Worm (Caenorhabditis elegans) whole organism, L1 larva: ENCODE measurements around the gene ttr-59.

Experiments
- F16B12.6 ChIP-seq: fragments of 150-350 bp; optimal IDR thresholded peaks from 2 replicates; lab custom pipeline; 2014; ENCODE audit warnings: missing biosample characterization, missing genetic modification characterization
- aly-2 ChIP-seq: fragments of 150-350 bp; optimal IDR thresholded peaks from 2 replicates; lab custom pipeline; 2014; ENCODE audit warnings: missing biosample characterization, missing genetic modification characterization
- blmp-1 ChIP-seq: fragments of 150-350 bp; optimal IDR thresholded peaks from 2 replicates; lab custom pipeline; 2014; ENCODE audit warnings: missing biosample characterization, missing genetic modification characterization
- ceh-63 ChIP-seq: fragments of 200-800 bp; sonication (Bioruptor generic); optimal IDR thresholded peaks from 2 replicates; lab custom pipeline; 2018; ENCODE audit warnings: mild to moderate bottlenecking, missing genetic modification characterization, missing compliant biosample characterization
- ceh-82 ChIP-seq, 3 experiments: fragments of 150-350 bp in 1 of 3; sonication (generic microtip) in 2 of 3; optimal IDR thresholded peaks; 2 replicates each; lab custom pipeline; 2014 to 2017; ENCODE audit warnings: missing biosample characterization in 3 of 3, missing genetic modification characterization in 3 of 3
- ceh-90 ChIP-seq: sonication (generic microtip); optimal IDR thresholded peaks from 2 replicates; lab custom pipeline; 2016; ENCODE audit warnings: missing genetic modification characterization, missing compliant biosample characterization
- ces-1 ChIP-seq: fragments of 150-350 bp; optimal IDR thresholded peaks from 2 replicates; lab custom pipeline; 2014; ENCODE audit warnings: missing biosample characterization, missing genetic modification reagents, missing genetic modification characterization
- dpl-1 ChIP-seq, 3 experiments: fragments of 150-350 bp in 2 of 3; sonication (generic microtip) in 1 of 3; optimal IDR thresholded peaks; 2 replicates each; lab custom pipeline; 2014 to 2017; ENCODE audit warnings: missing biosample characterization in 3 of 3, missing genetic modification characterization in 3 of 3, missing genetic modification reagents in 3 of 3
- efl-1 ChIP-seq, 4 experiments: fragments of 150-350 bp; optimal IDR thresholded peaks in 3 of 4; peaks in 1 of 4; 1 replicate in 1 of 4; 2 replicates in 3 of 4; lab custom pipeline; 2014; ENCODE audit warnings: missing biosample characterization in 2 of 4, missing genetic modification characterization in 2 of 4, missing genetic modification reagents in 2 of 4
- elt-2 ChIP-seq: sonication (generic microtip); optimal IDR thresholded peaks from 2 replicates; lab custom pipeline; 2016; ENCODE audit warnings: missing genetic modification characterization, mild to moderate bottlenecking, inconsistent platforms, missing compliant biosample characterization, missing genetic modification reagents
- ets-5 ChIP-seq: fragments of 200-800 bp; sonication (Bioruptor generic); IDR thresholded peaks from 2 replicates; pipeline ENCODE4 v1.3.6; 2022; ENCODE audit warnings: missing genetic modification characterization, missing compliant biosample characterization
- fkh-4 ChIP-seq: sonication (generic microtip); optimal IDR thresholded peaks from 2 replicates; lab custom pipeline; 2016; ENCODE audit warnings: missing compliant biosample characterization, missing genetic modification characterization, borderline replicate concordance
- fkh-8 ChIP-seq: sonication (generic microtip); optimal IDR thresholded peaks from 2 replicates; lab custom pipeline; 2016; ENCODE audit warnings: mild to moderate bottlenecking, missing genetic modification characterization, missing compliant biosample characterization
- fos-1 ChIP-seq: fragments of 150-350 bp; optimal IDR thresholded peaks from 2 replicates; lab custom pipeline; 2014; ENCODE audit warnings: missing biosample characterization, missing genetic modification characterization
- hlh-17 ChIP-seq: fragments of 200-800 bp; sonication (Bioruptor generic); optimal IDR thresholded peaks from 2 replicates; lab custom pipeline; 2018; ENCODE audit warnings: missing genetic modification characterization, mild to moderate bottlenecking, missing compliant biosample characterization, moderate library complexity, borderline replicate concordance
- irx-1 ChIP-seq: sonication (generic microtip); optimal IDR thresholded peaks from 2 replicates; lab custom pipeline; 2016; ENCODE audit warnings: missing genetic modification characterization, missing compliant biosample characterization
- isw-1 ChIP-seq: fragments of 200-800 bp; sonication (Bioruptor generic); IDR thresholded peaks from 2 replicates; pipeline ENCODE4 v1.3.6; 2022; ENCODE audit warnings: missing genetic modification characterization, missing compliant biosample characterization
- lin-14 ChIP-seq: fragments of 200-800 bp; sonication (Bioruptor generic); optimal IDR thresholded peaks from 2 replicates; lab custom pipeline; 2018; ENCODE audit warnings: mild to moderate bottlenecking, missing genetic modification characterization, moderate library complexity, missing compliant biosample characterization
- lin-35 ChIP-seq, 2 experiments: fragments of 150-350 bp; optimal IDR thresholded peaks; 2 replicates each; lab custom pipeline; 2014; ENCODE audit warnings: missing biosample characterization in 2 of 2, missing genetic modification characterization in 2 of 2, missing genetic modification reagents in 2 of 2
- mef-2 ChIP-seq: fragments of 150-350 bp; optimal IDR thresholded peaks from 2 replicates; lab custom pipeline; 2014; ENCODE audit warnings: missing biosample characterization, missing genetic modification characterization
- nhr-19 ChIP-seq: fragments of 200-800 bp; sonication (Bioruptor generic); conservative IDR thresholded peaks from 2 replicates; pipeline ENCODE4 v1.3.6; 2022; ENCODE audit warnings: missing genetic modification characterization, missing compliant biosample characterization
- nhr-20 ChIP-seq: sonication (generic microtip); optimal IDR thresholded peaks from 2 replicates; lab custom pipeline; 2016; ENCODE audit warnings: mild to moderate bottlenecking, missing genetic modification characterization, missing compliant biosample characterization
- nhr-47 ChIP-seq: sonication (generic microtip); optimal IDR thresholded peaks from 2 replicates; lab custom pipeline; 2016; ENCODE audit warnings: mild to moderate bottlenecking, missing genetic modification characterization, moderate library complexity, missing compliant biosample characterization
- nhr-71 ChIP-seq: sonication (generic microtip); optimal IDR thresholded peaks from 2 replicates; lab custom pipeline; 2016; ENCODE audit warnings: mild to moderate bottlenecking, missing genetic modification characterization, moderate library complexity, missing compliant biosample characterization
- nhr-84 ChIP-seq: sonication (generic microtip); optimal IDR thresholded peaks from 2 replicates; lab custom pipeline; 2017; ENCODE audit warnings: missing biosample characterization, missing genetic modification characterization
- nhr-85 ChIP-seq: sonication (generic microtip); peaks from one replicate; lab custom pipeline; 2016; ENCODE audit warnings: missing genetic modification characterization, inconsistent platforms, missing compliant biosample characterization
- nhr-90 ChIP-seq: sonication (generic microtip); optimal IDR thresholded peaks from 2 replicates; lab custom pipeline; 2016; ENCODE audit warnings: mild to moderate bottlenecking, missing genetic modification characterization, missing compliant biosample characterization; ENCODE audit not compliant: poor library complexity
- pag-3 ChIP-seq: sonication (generic microtip); optimal IDR thresholded peaks from 2 replicates; lab custom pipeline; 2017; ENCODE audit warnings: missing genetic modification characterization, mild to moderate bottlenecking, missing compliant biosample characterization, antibody characterized with exemption, borderline replicate concordance; ENCODE audit not compliant: insufficient read depth
- rnt-1 ChIP-seq: sonication (generic microtip); optimal IDR thresholded peaks from 2 replicates; lab custom pipeline; 2016; ENCODE audit warnings: mild to moderate bottlenecking, missing genetic modification characterization, moderate library complexity, missing compliant biosample characterization
- sptf-1 ChIP-seq: fragments of 150-350 bp; optimal IDR thresholded peaks from 2 replicates; lab custom pipeline; 2014; ENCODE audit warnings: missing biosample characterization, missing genetic modification characterization
- swsn-7 ChIP-seq: sonication (generic microtip); optimal IDR thresholded peaks from 2 replicates; lab custom pipeline; 2016; ENCODE audit warnings: missing genetic modification characterization, missing compliant biosample characterization
- tbx-2 ChIP-seq: sonication (generic microtip); optimal IDR thresholded peaks from 2 replicates; lab custom pipeline; 2016; ENCODE audit warnings: missing genetic modification characterization, missing compliant biosample characterization
- tlp-1 ChIP-seq: fragments of 150-350 bp; optimal IDR thresholded peaks from 2 replicates; lab custom pipeline; 2014; ENCODE audit warnings: missing biosample characterization, missing genetic modification characterization
- unc-86 ChIP-seq: sonication (generic microtip); optimal IDR thresholded peaks from 2 replicates; lab custom pipeline; 2016; ENCODE audit warnings: missing genetic modification characterization, missing compliant biosample characterization
- ztf-4 ChIP-seq: fragments of 150-350 bp; optimal IDR thresholded peaks from 2 replicates; lab custom pipeline; 2014; ENCODE audit warnings: missing biosample characterization, missing genetic modification characterization

Gene ttr-59

ce11 chrX:7323604-7324003, 6.0 kb upstream of the ttr-59 start (continued):
- TF ChIP-seq tlp-1 (tag; lab: Kevin White, UChicago) (no peak), elt-2 (tag; lab: Kevin White, UChicago) (peak; percentile 64), F16B12.6 (tag; lab: Kevin White, UChicago) (no peak), tbx-2 (tag; lab: Kevin White, UChicago) (no peak), blmp-1 (tag; lab: Kevin White, UChicago) (no peak), ets-5 (GFP tag; lab: Robert Waterston, UW) (no peak), lin-35 (GFP tag; optimal IDR thresholded peaks at IDR 0.05; lab: Kevin White, UChicago) (peak in 1 of 2 experiments; percentile 44), mef-2 (tag; lab: Kevin White, UChicago) (no peak), nhr-71 (tag; lab: Kevin White, UChicago) (peak; percentile 34), nhr-20 (tag; lab: Kevin White, UChicago) (peak; percentile 57), lin-14 (peak; percentile 1), swsn-7 (tag; lab: Kevin White, UChicago) (no peak), rnt-1 (no peak), sptf-1 (no peak), efl-1 (optimal IDR thresholded peaks at IDR 0.05; lab: Kevin White, UChicago) (no peak), efl-1 (GFP tag; optimal IDR thresholded peaks at IDR 0.05 in 1 of 2; lab: Kevin White, UChicago) (peak in 1 of 2 experiments; percentile 73), nhr-19 (GFP tag; lab: Robert Waterston, UW) (peak; percentile 39), ceh-63 (no peak), aly-2 (tag; lab: Kevin White, UChicago) (no peak), fos-1 (tag; lab: Kevin White, UChicago) (no peak), ceh-90 (tag; lab: Kevin White, UChicago) (no peak), nhr-90 (peak; percentile 37), hlh-17 (no peak), ces-1 (GFP tag; lab: Kevin White, UChicago) (no peak), fkh-4 (tag; lab: Kevin White, UChicago) (no peak), irx-1 (no peak), nhr-85 (tag; lab: Kevin White, UChicago) (peak; percentile 38)
- TF ChIP-seq, all 84 proteins: peak for 15

DNA sequence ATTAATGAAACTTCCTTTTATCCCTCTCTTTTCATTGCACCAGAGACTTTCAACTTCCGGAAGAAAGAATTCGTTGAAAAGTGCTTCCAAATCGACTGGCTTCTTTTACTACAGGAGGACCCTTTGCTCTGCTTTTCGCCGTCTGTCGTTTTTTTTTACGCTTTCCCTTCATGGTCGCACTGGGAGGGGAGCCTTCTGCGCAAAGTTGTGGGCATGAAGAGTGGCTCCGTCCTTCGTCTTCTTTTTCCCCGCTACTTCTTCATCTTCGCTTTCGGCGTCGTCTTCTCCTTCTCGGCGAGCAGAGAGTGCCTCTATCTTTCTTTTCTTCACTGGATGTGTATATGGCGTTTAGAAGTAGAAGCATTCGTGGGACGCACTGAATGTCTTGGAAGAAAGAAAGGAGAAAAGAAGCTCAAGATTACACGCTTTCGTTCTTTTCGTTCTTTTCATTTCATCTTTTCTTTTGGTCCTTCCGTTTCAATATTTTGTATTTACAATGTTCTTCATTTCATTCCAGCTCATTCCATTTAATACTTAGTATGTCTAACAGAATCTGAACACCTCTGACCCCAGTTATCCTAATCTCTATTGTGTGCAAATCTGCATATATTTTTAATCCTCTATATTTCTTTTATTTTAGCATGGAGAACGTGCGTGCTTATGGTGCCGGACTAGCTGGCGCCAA, 2.5 kb upstream of the ttr-59 start, which contains the start of gene sng-1:
sng-1 (plus strand) TSS at position 635 of the 685 bp plus-strand sequence.
- TF ChIP-seq dpl-1 (GFP tag; optimal IDR thresholded peaks at IDR 0.05; lab: Kevin White, UChicago), result no peak
- TF ChIP-seq fkh-8 (tag; lab: Kevin White, UChicago), result peak; percentile 22
- no peak for TF ChIP-seq isw-1 (GFP tag; lab: Robert Waterston, UW)
- TF ChIP-seq ceh-82 (tag; optimal IDR thresholded peaks at IDR 0.05; lab: Kevin White, UChicago), result peak in 1 of 3 experiments; percentile 33
- peak; percentile 12 for TF ChIP-seq unc-86 (tag; lab: Kevin White, UChicago)
- TF ChIP-seq lin-14, result peak; percentile 72
- TF ChIP-seq nhr-19 (GFP tag; lab: Robert Waterston, UW), result no peak
- TF ChIP-seq nhr-71 (tag; lab: Kevin White, UChicago), result peak; percentile 20
- peak; percentile 1 for TF ChIP-seq nhr-47

- peak in 1 of 3 experiments; percentile 4 for TF ChIP-seq ceh-82 (tag; optimal IDR thresholded peaks at IDR 0.05; lab: Kevin White, UChicago)
- no peak for TF ChIP-seq fkh-4 (tag; lab: Kevin White, UChicago)
- TF ChIP-seq nhr-84 (tag; lab: Kevin White, UChicago), result no peak
- TF ChIP-seq ztf-4 (tag; lab: Kevin White, UChicago), result no peak
- TF ChIP-seq pag-3 (tag; lab: Kevin White, UChicago), result no peak
- TF ChIP-seq lin-14, result peak; percentile 54
These were observed 1.5 kb upstream of the ttr-59 start for ce11 chrX:7328065-7328564.
